Worm (Caenorhabditis elegans) whole organism, L3 larva: ENCODE data around the gene fbxa-61.
A peak's percentile ranks its signal among the peaks of the same experiment; 100 is the strongest.

Source experiments
- R02D3.7 ChIP-seq: fragments of 150-350 bp; optimal IDR thresholded peaks from 2 replicates; lab custom pipeline; 2014; ENCODE audit warnings: missing biosample characterization, missing genetic modification characterization
- ZK546.5 ChIP-seq: sonication (generic microtip); optimal IDR thresholded peaks from 2 replicates; lab custom pipeline; 2017; ENCODE audit warnings: missing biosample characterization, missing genetic modification characterization
- ceh-16 ChIP-seq: sonication (generic microtip); optimal IDR thresholded peaks from 2 replicates; lab custom pipeline; 2017; ENCODE audit warnings: missing biosample characterization, missing genetic modification characterization
- ceh-82 ChIP-seq: fragments of 150-350 bp; optimal IDR thresholded peaks from 2 replicates; lab custom pipeline; 2014; ENCODE audit warnings: missing biosample characterization, missing genetic modification characterization
- ceh-9 ChIP-seq: sonication (generic microtip); optimal IDR thresholded peaks from 2 replicates; lab custom pipeline; 2018; ENCODE audit warnings: missing biosample characterization, missing genetic modification characterization
- daf-12 ChIP-seq: fragments of 150-350 bp; optimal IDR thresholded peaks from 2 replicates; lab custom pipeline; 2014; ENCODE audit warnings: missing biosample characterization, missing genetic modification reagents, missing genetic modification characterization
- egl-27 ChIP-seq: sonication (generic microtip); optimal IDR thresholded peaks from 4 replicates; lab custom pipeline; 2017; ENCODE audit warnings: missing biosample characterization, missing genetic modification reagents, missing genetic modification characterization
- elt-1 ChIP-seq: fragments of 150-350 bp; optimal IDR thresholded peaks from 2 replicates; lab custom pipeline; 2014; ENCODE audit warnings: missing biosample characterization, missing genetic modification characterization
- elt-2 ChIP-seq: sonication (generic microtip); optimal IDR thresholded peaks from 2 replicates; lab custom pipeline; 2016; ENCODE audit warnings: missing genetic modification reagents, mild to moderate bottlenecking, missing genetic modification characterization, missing compliant biosample characterization
- elt-3 ChIP-seq, 3 experiments: fragments of 150-350 bp in 1 of 3; sonication (generic microtip) in 2 of 3; optimal IDR thresholded peaks; 2 replicates in 2 of 3; 4 replicates in 1 of 3; lab custom pipeline; 2014 to 2017; ENCODE audit warnings: missing biosample characterization in 3 of 3, missing genetic modification characterization in 3 of 3
- fkh-10 ChIP-seq: sonication (generic microtip); optimal IDR thresholded peaks from 2 replicates; lab custom pipeline; 2017; ENCODE audit warnings: missing biosample characterization, missing genetic modification reagents, missing genetic modification characterization
- fkh-2 ChIP-seq: fragments of 150-350 bp; optimal IDR thresholded peaks from 2 replicates; lab custom pipeline; 2014; ENCODE audit warnings: missing biosample characterization, missing genetic modification reagents, missing genetic modification characterization
- fos-1 ChIP-seq: fragments of 150-350 bp; optimal IDR thresholded peaks from 2 replicates; lab custom pipeline; 2014; ENCODE audit warnings: missing biosample characterization, missing genetic modification characterization
- hmg-11 ChIP-seq: sonication (generic microtip); optimal IDR thresholded peaks from 2 replicates; lab custom pipeline; 2016; ENCODE audit warnings: missing genetic modification characterization, missing compliant biosample characterization
- jun-1 ChIP-seq: fragments of 150-350 bp; optimal IDR thresholded peaks from 2 replicates; lab custom pipeline; 2014; ENCODE audit warnings: missing biosample characterization, missing genetic modification reagents, missing genetic modification characterization
- lin-15B ChIP-seq: fragments of 150-350 bp; optimal IDR thresholded peaks from 2 replicates; lab custom pipeline; 2014; ENCODE audit warnings: missing biosample characterization, missing genetic modification characterization
- lin-39 ChIP-seq: fragments of 150-350 bp; optimal IDR thresholded peaks from 2 replicates; lab custom pipeline; 2018; ENCODE audit warnings: missing biosample characterization, missing genetic modification reagents, missing genetic modification characterization
- mdl-1 ChIP-seq: fragments of 150-350 bp; optimal IDR thresholded peaks from 2 replicates; lab custom pipeline; 2014; ENCODE audit warnings: missing biosample characterization, missing genetic modification characterization
- nfya-1 ChIP-seq: sonication (generic microtip); optimal IDR thresholded peaks from 2 replicates; lab custom pipeline; 2017; ENCODE audit warnings: missing genetic modification characterization, mild to moderate bottlenecking, missing compliant biosample characterization, antibody characterized with exemption, moderate library complexity; ENCODE audit not compliant: insufficient read depth
- nhr-11 ChIP-seq: fragments of 150-350 bp; optimal IDR thresholded peaks from 2 replicates; lab custom pipeline; 2014; ENCODE audit warnings: missing biosample characterization, missing genetic modification characterization
- nhr-23 ChIP-seq: fragments of 150-350 bp; optimal IDR thresholded peaks from 2 replicates; lab custom pipeline; 2014; ENCODE audit warnings: missing biosample characterization, missing genetic modification reagents, missing genetic modification characterization
- nhr-25 ChIP-seq: sonication (generic microtip); optimal IDR thresholded peaks from 2 replicates; lab custom pipeline; 2017; ENCODE audit warnings: missing biosample characterization, missing genetic modification characterization
- nhr-43 ChIP-seq: sonication (generic microtip); optimal IDR thresholded peaks from 2 replicates; lab custom pipeline; 2016; ENCODE audit warnings: mild to moderate bottlenecking, missing genetic modification characterization, missing compliant biosample characterization; ENCODE audit not compliant: poor library complexity, severe bottlenecking
- nhr-67 ChIP-seq: fragments of 150-350 bp; optimal IDR thresholded peaks from 2 replicates; lab custom pipeline; 2014; ENCODE audit warnings: missing biosample characterization, missing genetic modification characterization
- pha-4 ChIP-seq: fragments of 150-350 bp; optimal IDR thresholded peaks from 2 replicates; lab custom pipeline; 2014; ENCODE audit warnings: missing biosample characterization, missing genetic modification reagents, missing genetic modification characterization
- pqm-1 ChIP-seq: fragments of 150-350 bp; optimal IDR thresholded peaks from 2 replicates; lab custom pipeline; 2017; ENCODE audit warnings: missing biosample characterization, missing genetic modification characterization, inconsistent platforms
- skn-1 ChIP-seq: fragments of 150-350 bp; optimal IDR thresholded peaks from 2 replicates; lab custom pipeline; 2014; ENCODE audit warnings: missing biosample characterization, missing genetic modification characterization
- snpc-4 ChIP-seq: fragments of 150-350 bp; optimal IDR thresholded peaks from 2 replicates; lab custom pipeline; 2014; ENCODE audit warnings: missing biosample characterization, missing genetic modification characterization
- tbx-2 ChIP-seq: sonication (generic microtip); optimal IDR thresholded peaks from 2 replicates; lab custom pipeline; 2016; ENCODE audit warnings: mild to moderate bottlenecking, missing genetic modification characterization, missing compliant biosample characterization
- unc-39 ChIP-seq: sonication (generic microtip); optimal IDR thresholded peaks from 4 replicates; lab custom pipeline; 2017; ENCODE audit warnings: missing biosample characterization, missing genetic modification characterization
- unc-62 ChIP-seq: fragments of 150-350 bp; sonication (generic microtip); optimal IDR thresholded peaks from 4 replicates; lab custom pipeline; 2014; ENCODE audit warnings: missing biosample characterization, missing genetic modification reagents, missing genetic modification characterization
- zag-1 ChIP-seq: fragments of 150-350 bp; optimal IDR thresholded peaks from 2 replicates; lab custom pipeline; 2014; ENCODE audit warnings: missing biosample characterization, missing genetic modification characterization

Gene fbxa-61

ce11 chrIII:1226256-1226655 lies 12.6 kb upstream of the fbxa-61 start:
- TF ChIP-seq nhr-67 (tag; lab: Kevin White, UChicago) (no peak), mdl-1 (tag; lab: Kevin White, UChicago) (no peak), zag-1 (tag; lab: Kevin White, UChicago) (no peak), fkh-10 (GFP tag; lab: Kevin White, UChicago) (no peak), ceh-82 (tag; lab: Kevin White, UChicago) (no peak), elt-2 (tag; lab: Kevin White, UChicago) (peak; percentile 34), egl-27 (no peak), pha-4 (tag; lab: Kevin White, UChicago) (peak; percentile 97), skn-1 (no peak), nhr-43 (tag; lab: Kevin White, UChicago) (no peak)

- TF ChIP-seq nhr-43 (tag; lab: Kevin White, UChicago) (no peak), pha-4 (tag; lab: Kevin White, UChicago) (peak; percentile 78)
Measured at ce11 chrIII:1228593-1228992, 10.3 kb upstream of the fbxa-61 start.

- no peak for TF ChIP-seq tbx-2 (tag; lab: Kevin White, UChicago)
- TF ChIP-seq lin-15B (tag; lab: Kevin White, UChicago), result no peak
- no peak for TF ChIP-seq fos-1 (tag; lab: Kevin White, UChicago)
- no peak for TF ChIP-seq egl-27
- TF ChIP-seq lin-39, result no peak
- no peak for TF ChIP-seq elt-1
- no peak for TF ChIP-seq ZK546.5 (tag; lab: Kevin White, UChicago)
- TF ChIP-seq R02D3.7 (tag; lab: Kevin White, UChicago), result no peak
- TF ChIP-seq unc-62 (GFP tag; lab: Kevin White, UChicago), result no peak
- TF ChIP-seq elt-3 (tag; optimal IDR thresholded peaks at IDR 0.05; lab: Kevin White, UChicago), result no peak
Measured at ce11 chrIII:1229510-1229909, 9.3 kb upstream of the fbxa-61 start.

DNA sequence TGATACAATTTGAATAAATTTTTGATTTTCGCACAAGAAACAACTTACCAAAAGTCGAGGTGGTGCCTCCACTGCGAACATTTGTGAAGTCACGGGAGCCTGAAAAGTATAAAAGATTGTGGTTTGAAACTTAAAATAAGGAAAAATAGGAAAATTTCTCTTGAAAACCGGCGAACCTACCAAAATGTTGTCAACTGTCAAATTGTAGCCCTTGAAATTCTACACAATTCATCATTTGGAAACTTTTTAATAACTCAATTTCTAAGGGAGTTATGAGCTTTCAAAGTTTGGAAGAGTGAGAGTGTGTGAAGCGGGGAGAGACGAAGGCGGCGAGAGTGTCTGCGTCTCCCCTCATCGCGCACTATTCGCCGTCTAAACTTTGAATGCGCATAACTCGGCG lies 8.7 kb upstream of the fbxa-61 start, which contains the start of gene pes-4:
TSS of gene pes-4 (minus strand) at position 101 of the 400 bp plus-strand sequence.
- no peak for TF ChIP-seq unc-39 (tag; lab: Kevin White, UChicago)
- no peak for TF ChIP-seq nhr-67 (tag; lab: Kevin White, UChicago)
- TF ChIP-seq lin-39, result no peak
- no peak for TF ChIP-seq ceh-9 (tag; lab: Kevin White, UChicago)
- TF ChIP-seq elt-2 (tag; lab: Kevin White, UChicago), result no peak
- TF ChIP-seq nfya-1, result no peak
- TF ChIP-seq pqm-1 (tag; lab: Kevin White, UChicago), result no peak
- TF ChIP-seq fkh-2 (tag; lab: Kevin White, UChicago), result no peak
- no peak for TF ChIP-seq elt-1
- no peak for TF ChIP-seq snpc-4
- no peak for TF ChIP-seq lin-15B (tag; lab: Kevin White, UChicago)
- TF ChIP-seq nhr-23, result no peak
- TF ChIP-seq ceh-16 (tag; lab: Kevin White, UChicago), result no peak
- TF ChIP-seq ceh-82 (tag; lab: Kevin White, UChicago), result no peak
- TF ChIP-seq mdl-1 (tag; lab: Kevin White, UChicago), result no peak
- no peak for TF ChIP-seq nhr-11 (tag; lab: Kevin White, UChicago)

- no peak for TF ChIP-seq jun-1 (tag; lab: Kevin White, UChicago)
Measured at ce11 chrIII:1230672-1231071, 8.2 kb upstream of the fbxa-61 start.

DNA sequence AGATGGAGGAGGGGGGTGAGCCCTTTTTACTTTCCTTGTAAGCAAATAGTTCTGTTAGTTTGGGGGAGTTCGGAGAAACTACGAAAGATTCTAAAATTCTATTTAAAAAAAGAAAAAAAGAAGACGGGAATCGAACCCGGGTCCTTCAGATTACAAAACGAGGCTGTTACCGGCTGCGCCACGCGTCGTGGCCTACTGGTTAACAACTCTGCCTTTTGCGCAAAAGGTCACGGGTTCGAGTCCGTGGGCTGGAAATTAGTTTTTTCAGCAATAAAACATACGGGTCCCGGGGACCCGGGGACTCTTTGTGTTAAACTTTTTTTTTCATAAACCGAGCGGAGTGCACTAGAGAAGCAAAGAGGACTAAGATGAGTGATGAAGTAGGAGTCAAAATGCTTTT lies 7.7 kb upstream of the fbxa-61 start:
- TF ChIP-seq nhr-25 (tag; lab: Kevin White, UChicago) (no peak), lin-39 (peak; percentile 20)

- TF ChIP-seq nfya-1 (peak; percentile 48), pha-4 (tag; lab: Kevin White, UChicago) (peak; percentile 49), pqm-1 (tag; lab: Kevin White, UChicago) (peak; percentile 32), daf-12 (tag; lab: Kevin White, UChicago) (no peak), elt-2 (tag; lab: Kevin White, UChicago) (peak; percentile 18), lin-15B (tag; lab: Kevin White, UChicago) (peak; percentile 14), hmg-11 (tag; lab: Kevin White, UChicago) (peak; percentile 72), nhr-23 (no peak)
Measured at ce11 chrIII:1243199-1243598, 4.4 kb downstream of the fbxa-61 start, which contains the start of gene fbxa-63. Gene fbxa-63, plus strand, starts transcription at chrIII:1243508.
